Worm (Caenorhabditis elegans): ENCODE data around the gene C08B6.18.

DNA sequence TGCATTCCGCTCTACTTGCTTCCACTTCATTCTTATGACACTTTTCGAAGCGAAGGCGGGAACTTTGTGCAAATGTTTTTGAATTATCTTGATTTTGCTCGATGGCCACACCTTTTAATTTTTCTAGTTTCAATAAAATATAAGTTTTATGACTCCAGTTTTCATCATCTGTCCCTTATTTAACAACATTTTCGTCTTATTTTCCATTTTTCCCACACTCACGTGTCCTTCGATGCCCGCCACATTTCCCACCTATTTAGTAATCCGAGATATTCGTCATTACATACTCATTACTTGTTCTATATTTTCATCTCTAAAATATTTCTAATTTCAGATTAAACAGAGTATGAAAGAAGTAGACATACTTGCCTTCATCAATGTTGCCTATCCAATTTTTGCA, 39.6 kb downstream of the C08B6.18 start, which contains the start of gene srd-49:
- TF ChIP-seq cog-1 (tag; optimal IDR thresholded peaks at IDR 0.05) (no peak), ztf-29 (GFP tag; IDR thresholded peaks at IDR 0.05) (no peak), klf-2 (GFP tag; conservative IDR thresholded peaks at IDR 0.05) (no peak), ztf-23 (GFP tag; IDR thresholded peaks at IDR 0.05) (no peak), T22C8.4 (GFP tag; IDR thresholded peaks at IDR 0.05) (no peak), ref-1 (GFP tag; conservative IDR thresholded peaks at IDR 0.05) (no peak)
